Worm (Caenorhabditis elegans) whole organism, L4 larva: ENCODE data around the gene R10E11.6.

Source experiments
- D1046.2 ChIP-seq: fragments of 200-800 bp; sonication (Bioruptor generic); IDR thresholded peaks from 2 replicates; pipeline ENCODE4 v1.3.6; 2022; ENCODE audit warnings: missing genetic modification characterization, missing compliant biosample characterization
- F10B5.3 ChIP-seq: sonication (generic microtip); optimal IDR thresholded peaks from 2 replicates; lab custom pipeline; 2016; ENCODE audit warnings: mild to moderate bottlenecking, missing genetic modification characterization, missing compliant biosample characterization
- F49E8.2 ChIP-seq: sonication (generic microtip); optimal IDR thresholded peaks from 2 replicates; lab custom pipeline; 2016; ENCODE audit warnings: missing compliant biosample characterization, mild to moderate bottlenecking, missing genetic modification characterization, borderline replicate concordance
- R02D3.7 ChIP-seq: fragments of 150-350 bp; sonication (generic microtip); optimal IDR thresholded peaks from 3 replicates; lab custom pipeline; 2014; ENCODE audit warnings: missing biosample characterization, missing genetic modification characterization
- Y105C5A.15 ChIP-seq: fragments of 200-800 bp; sonication (Bioruptor generic); IDR thresholded peaks from 2 replicates; pipeline ENCODE4 v1.3.6; 2022; ENCODE audit warnings: missing genetic modification characterization, missing compliant biosample characterization
- Y5F2A.4 ChIP-seq: fragments of 200-800 bp; sonication (Bioruptor generic); optimal IDR thresholded peaks from 2 replicates; lab custom pipeline; 2018; ENCODE audit warnings: mild to moderate bottlenecking, missing genetic modification characterization, missing compliant biosample characterization
- ZK337.2 ChIP-seq: fragments of 200-800 bp; sonication (Bioruptor generic); IDR thresholded peaks from 2 replicates; pipeline ENCODE4 v1.3.6; 2022; ENCODE audit warnings: missing genetic modification reagents, missing genetic modification characterization, missing compliant biosample characterization
- ZK546.5 ChIP-seq, 2 experiments: sonication (generic microtip); optimal IDR thresholded peaks; 2 replicates each; lab custom pipeline; 2017; ENCODE audit warnings: missing biosample characterization in 2 of 2, missing genetic modification characterization in 2 of 2
- aha-1 ChIP-seq: fragments of 150-350 bp; peaks from one replicate; lab custom pipeline; 2014; ENCODE audit warnings: missing biosample characterization, missing genetic modification characterization
- aly-2 ChIP-seq: sonication (generic microtip); optimal IDR thresholded peaks from 2 replicates; lab custom pipeline; 2018; ENCODE audit warnings: missing biosample characterization, missing genetic modification characterization
- arid-1 ChIP-seq: fragments of 200-800 bp; sonication (Bioruptor generic); conservative IDR thresholded peaks from 2 replicates; pipeline ENCODE4 v1.3.6; 2022; ENCODE audit warnings: missing genetic modification reagents, missing genetic modification characterization, missing compliant biosample characterization
- attf-4 ChIP-seq: sonication (generic microtip); optimal IDR thresholded peaks from 3 replicates; lab custom pipeline; 2017; ENCODE audit warnings: missing biosample characterization, missing genetic modification characterization
- ceh-20 ChIP-seq: fragments of 200-800 bp; sonication (Bioruptor generic); IDR thresholded peaks from 2 replicates; pipeline ENCODE4 v1.3.6; 2022; ENCODE audit warnings: missing genetic modification reagents, missing genetic modification characterization, missing compliant biosample characterization
- ceh-44 ChIP-seq: fragments of 200-800 bp; sonication (Bioruptor generic); IDR thresholded peaks from 2 replicates; pipeline ENCODE4 v1.3.6; 2022; ENCODE audit warnings: missing genetic modification reagents, missing genetic modification characterization, missing compliant biosample characterization
- ceh-82 ChIP-seq: sonication (generic microtip); optimal IDR thresholded peaks from 2 replicates; lab custom pipeline; 2017; ENCODE audit warnings: missing biosample characterization, missing genetic modification characterization
- ces-1 ChIP-seq: fragments of 150-350 bp; sonication (generic microtip); optimal IDR thresholded peaks from 4 replicates; lab custom pipeline; 2014; ENCODE audit warnings: missing biosample characterization, missing genetic modification reagents, missing genetic modification characterization
- cey-2 ChIP-seq: sonication (generic microtip); optimal IDR thresholded peaks from 3 replicates; lab custom pipeline; 2017; ENCODE audit warnings: missing genetic modification characterization, mild to moderate bottlenecking, missing compliant biosample characterization, antibody characterized with exemption, borderline replicate concordance; ENCODE audit not compliant: insufficient read depth
- ctbp-1 ChIP-seq: fragments of 200-800 bp; sonication (Bioruptor generic); IDR thresholded peaks from 2 replicates; pipeline ENCODE4 v1.3.6; 2022; ENCODE audit warnings: missing genetic modification reagents, missing genetic modification characterization, missing compliant biosample characterization
- daf-12 ChIP-seq: fragments of 150-350 bp; optimal IDR thresholded peaks from 2 replicates; lab custom pipeline; 2014; ENCODE audit warnings: missing biosample characterization, missing genetic modification reagents, missing genetic modification characterization
- daf-16 ChIP-seq, 3 experiments: sonication (generic microtip); optimal IDR thresholded peaks; 2 replicates each; lab custom pipeline; 2016 to 2017; ENCODE audit warnings: missing genetic modification characterization in 3 of 3, missing genetic modification reagents in 3 of 3, mild to moderate bottlenecking in 2 of 3, missing compliant biosample characterization in 2 of 3, missing biosample characterization in 1 of 3, moderate library complexity in 1 of 3
- dmd-6 ChIP-seq: fragments of 200-800 bp; sonication (Bioruptor generic); IDR thresholded peaks from 2 replicates; pipeline ENCODE4 v1.3.6; 2022; ENCODE audit warnings: missing genetic modification reagents, missing genetic modification characterization, missing compliant biosample characterization
- dpl-1 ChIP-seq: fragments of 150-350 bp; optimal IDR thresholded peaks from 2 replicates; lab custom pipeline; 2014; ENCODE audit warnings: missing biosample characterization, missing genetic modification reagents, missing genetic modification characterization
- fkh-10 ChIP-seq: fragments of 150-350 bp; optimal IDR thresholded peaks from 2 replicates; lab custom pipeline; 2014; ENCODE audit warnings: missing biosample characterization, missing genetic modification reagents, missing genetic modification characterization
- hlh-11 ChIP-seq: fragments of 200-800 bp; sonication (Bioruptor generic); optimal IDR thresholded peaks from 2 replicates; lab custom pipeline; 2018; ENCODE audit warnings: mild to moderate bottlenecking, missing genetic modification characterization, missing compliant biosample characterization
- hmg-1.1 ChIP-seq: fragments of 200-800 bp; sonication (Bioruptor generic); IDR thresholded peaks from 2 replicates; pipeline ENCODE4 v1.3.6; 2022; ENCODE audit warnings: missing genetic modification reagents, missing genetic modification characterization, missing compliant biosample characterization
- jun-1 ChIP-seq: fragments of 150-350 bp; optimal IDR thresholded peaks from 2 replicates; lab custom pipeline; 2014; ENCODE audit warnings: missing biosample characterization, missing genetic modification reagents, missing genetic modification characterization
- lin-1 ChIP-seq: fragments of 200-800 bp; sonication (Bioruptor generic); IDR thresholded peaks from 2 replicates; pipeline ENCODE4 v1.3.6; 2022; ENCODE audit warnings: missing genetic modification reagents, missing genetic modification characterization, missing compliant biosample characterization
- lin-13 ChIP-seq: fragments of 150-350 bp; optimal IDR thresholded peaks from 2 replicates; lab custom pipeline; 2014; ENCODE audit warnings: missing biosample characterization, missing genetic modification reagents, missing genetic modification characterization
- lin-29 ChIP-seq: fragments of 200-800 bp; sonication (Bioruptor generic); IDR thresholded peaks from 2 replicates; pipeline ENCODE4 v1.3.6; 2022; ENCODE audit warnings: missing genetic modification reagents, missing genetic modification characterization, missing compliant biosample characterization
- lin-38 ChIP-seq: fragments of 200-800 bp; sonication (Bioruptor generic); IDR thresholded peaks from 2 replicates; pipeline ENCODE4 v1.3.6; 2022; ENCODE audit warnings: missing genetic modification reagents, missing genetic modification characterization, missing compliant biosample characterization
- lin-39 ChIP-seq: fragments of 150-350 bp; optimal IDR thresholded peaks from 2 replicates; lab custom pipeline; 2014; ENCODE audit warnings: missing biosample characterization, missing genetic modification reagents, missing genetic modification characterization
- lir-3 ChIP-seq: sonication (generic microtip); optimal IDR thresholded peaks from 2 replicates; lab custom pipeline; 2016; ENCODE audit warnings: mild to moderate bottlenecking, missing genetic modification characterization, missing compliant biosample characterization
- lsy-2 ChIP-seq, 2 experiments: fragments of 150-350 bp in 1 of 2; sonication (generic microtip) in 1 of 2; optimal IDR thresholded peaks; 2 replicates each; lab custom pipeline; 2014 to 2017; ENCODE audit warnings: missing biosample characterization in 2 of 2, missing genetic modification characterization in 2 of 2
- mdt-29 ChIP-seq: fragments of 200-800 bp; sonication (Bioruptor generic); IDR thresholded peaks from 2 replicates; pipeline ENCODE4 v1.3.6; 2022; ENCODE audit warnings: missing genetic modification reagents, missing genetic modification characterization, missing compliant biosample characterization
- mep-1 ChIP-seq: fragments of 150-350 bp; sonication (generic microtip); optimal IDR thresholded peaks from 3 replicates; lab custom pipeline; 2014; ENCODE audit warnings: missing biosample characterization, missing genetic modification characterization
- mes-2 ChIP-seq: sonication (generic microtip); optimal IDR thresholded peaks from 2 replicates; lab custom pipeline; 2016; ENCODE audit warnings: missing genotype, mild to moderate bottlenecking, missing genetic modification characterization, missing compliant biosample characterization; ENCODE audit not compliant: poor library complexity, severe bottlenecking
- nhr-10 ChIP-seq: fragments of 150-350 bp; optimal IDR thresholded peaks from 2 replicates; lab custom pipeline; 2014; ENCODE audit warnings: missing biosample characterization, missing genetic modification characterization
- nhr-111 ChIP-seq: fragments of 200-800 bp; sonication (Bioruptor generic); optimal IDR thresholded peaks from 2 replicates; lab custom pipeline; 2018; ENCODE audit warnings: mild to moderate bottlenecking, missing genetic modification characterization, missing compliant biosample characterization
- nhr-25 ChIP-seq: sonication (generic microtip); optimal IDR thresholded peaks from 2 replicates; lab custom pipeline; 2017; ENCODE audit warnings: missing genetic modification characterization, mild to moderate bottlenecking, missing compliant biosample characterization, antibody characterized with exemption, moderate library complexity, borderline replicate concordance; ENCODE audit not compliant: insufficient read depth
- nhr-42 ChIP-seq: fragments of 200-800 bp; sonication (Bioruptor generic); IDR thresholded peaks from 2 replicates; pipeline ENCODE4 v1.3.6; 2022; ENCODE audit warnings: missing genetic modification characterization, missing compliant biosample characterization
- nhr-48 ChIP-seq: sonication (generic microtip); optimal IDR thresholded peaks from 2 replicates; lab custom pipeline; 2016; ENCODE audit warnings: mild to moderate bottlenecking, missing genetic modification characterization, missing compliant biosample characterization
- snpc-4 ChIP-seq: fragments of 150-350 bp; optimal IDR thresholded peaks from 2 replicates; lab custom pipeline; 2014; ENCODE audit warnings: missing biosample characterization, missing genetic modification characterization
- unc-130 ChIP-seq: sonication (generic microtip); optimal IDR thresholded peaks from 2 replicates; lab custom pipeline; 2016; ENCODE audit warnings: missing genetic modification reagents, missing genetic modification characterization, missing compliant biosample characterization
- unc-39 ChIP-seq: sonication (generic microtip); optimal IDR thresholded peaks from 2 replicates; lab custom pipeline; 2017; ENCODE audit warnings: missing biosample characterization, missing genetic modification characterization
- unc-62 ChIP-seq, 3 experiments: fragments of 150-350 bp in 1 of 3; sonication (generic microtip); optimal IDR thresholded peaks in 2 of 3; peaks in 1 of 3; 1 replicate in 1 of 3; 2 replicates in 2 of 3; lab custom pipeline; 2014 to 2017; ENCODE audit warnings: missing biosample characterization in 3 of 3, missing genetic modification characterization in 3 of 3, missing genetic modification reagents in 3 of 3, missing genotype in 1 of 3
- vab-7 ChIP-seq: fragments of 200-800 bp; sonication (Bioruptor generic); IDR thresholded peaks from 2 replicates; pipeline ENCODE4 v1.3.6; 2022; ENCODE audit warnings: missing genetic modification reagents, missing genetic modification characterization, missing compliant biosample characterization
- zfp-2 ChIP-seq: sonication (generic microtip); optimal IDR thresholded peaks from 2 replicates; lab custom pipeline; 2016; ENCODE audit warnings: mild to moderate bottlenecking, missing genetic modification characterization, missing compliant biosample characterization
- zfp-3 ChIP-seq: fragments of 200-800 bp; sonication (Bioruptor generic); conservative IDR thresholded peaks from 2 replicates; pipeline ENCODE4 v1.3.6; 2022; ENCODE audit warnings: missing genetic modification reagents, missing genetic modification characterization, missing compliant biosample characterization
- ztf-7 ChIP-seq: fragments of 150-350 bp; optimal IDR thresholded peaks from 2 replicates; lab custom pipeline; 2014; ENCODE audit warnings: missing biosample characterization, missing genetic modification characterization

The R10E11.6 gene

ce11 chrIII:9765465-9765900 is 17.3 kb upstream of the R10E11.6 start (continued):
- TF ChIP-seq ZK546.5 (tag; optimal IDR thresholded peaks at IDR 0.05; lab: Kevin White, UChicago) (peak; percentile 24 to 87), R02D3.7 (tag; lab: Kevin White, UChicago) (no peak), unc-39 (peak; percentile 37), fkh-10 (GFP tag; lab: Kevin White, UChicago) (peak; percentile 88), unc-62 (GFP tag; optimal IDR thresholded peaks at IDR 0.05 in 1 of 2; lab: Kevin White, UChicago) (peak in 1 of 2 experiments; percentile 100), unc-62 (tag; optimal IDR thresholded peaks at IDR 0.05; lab: Kevin White, UChicago) (no peak), vab-7 (GFP tag; lab: Robert Waterston, UW) (peak; percentile 89), lin-1 (GFP tag; lab: Robert Waterston, UW) (peak; percentile 98), arid-1 (peak; percentile 97), dpl-1 (GFP tag; lab: Kevin White, UChicago) (peak; percentile 86), hlh-11 (peak; percentile 100), lin-39 (tag; lab: Kevin White, UChicago) (peak; percentile 78), zfp-2 (tag; lab: Kevin White, UChicago) (peak; percentile 92), lin-29 (GFP tag; lab: Robert Waterston, UW) (peak; percentile 94), F49E8.2 (no peak), unc-130 (GFP tag; lab: Kevin White, UChicago) (peak; percentile 1), nhr-48 (tag; lab: Kevin White, UChicago) (peak; percentile 96), mdt-29 (GFP tag; lab: Robert Waterston, UW) (peak; percentile 96), ces-1 (GFP tag; lab: Kevin White, UChicago) (no peak), ctbp-1 (GFP tag; lab: Robert Waterston, UW) (peak; percentile 98), Y5F2A.4 (GFP tag; lab: Kevin White, UChicago) (peak; percentile 92), lin-13 (GFP tag; lab: Kevin White, UChicago) (peak; percentile 91), zfp-3 (GFP tag; lab: Robert Waterston, UW) (peak; percentile 99), F10B5.3 (tag; lab: Kevin White, UChicago) (peak; percentile 91), nhr-111 (peak; percentile 99), Y105C5A.15 (peak; percentile 96), cey-2 (tag; lab: Kevin White, UChicago) (peak; percentile 83), nhr-25 (peak; percentile 98), ztf-7 (tag; lab: Kevin White, UChicago) (peak; percentile 88), lin-38 (peak; percentile 94), lsy-2 (tag; optimal IDR thresholded peaks at IDR 0.05; lab: Kevin White, UChicago) (peak; percentile 99 to 100), D1046.2 (GFP tag; lab: Robert Waterston, UW) (peak; percentile 93), ceh-20 (GFP tag; lab: Robert Waterston, UW) (peak; percentile 98), snpc-4 (tag; lab: Kevin White, UChicago) (peak; percentile 35), daf-16 (GFP tag; optimal IDR thresholded peaks at IDR 0.05; lab: Kevin White, UChicago) (peak; percentile 77 to 92), daf-16 (tag; optimal IDR thresholded peaks at IDR 0.05; lab: Kevin White, UChicago) (peak; percentile 91), nhr-42 (GFP tag; lab: Robert Waterston, UW) (peak; percentile 97), mep-1 (peak; percentile 99), ZK337.2 (GFP tag; lab: Robert Waterston, UW) (peak; percentile 78; the same call in 1 of the 2 replicates), dmd-6 (GFP tag; lab: Robert Waterston, UW) (peak; percentile 99), daf-12 (tag; lab: Kevin White, UChicago) (no peak), jun-1 (tag; lab: Kevin White, UChicago) (peak; percentile 95), aha-1 (tag; lab: Kevin White, UChicago) (peak; percentile 100), ceh-44 (peak; percentile 77; the same call in 1 of the 2 replicates), hmg-1.1 (GFP tag; lab: Robert Waterston, UW) (peak; percentile 99), attf-4 (tag; lab: Kevin White, UChicago) (no peak), lir-3 (tag; lab: Kevin White, UChicago) (peak; percentile 49), ceh-82 (peak; percentile 8), mes-2 (tag; lab: Kevin White, UChicago) (peak; percentile 95), aly-2 (tag; lab: Kevin White, UChicago) (peak; percentile 36), nhr-10 (tag; lab: Kevin White, UChicago) (peak; percentile 93)
